Worm (Caenorhabditis elegans) whole organism, mixed stage, embryonic: ENCODE measurements around the gene C01G6.2.

Experiments
- bed-3 ChIP-seq: fragments of 200-800 bp; sonication (Bioruptor generic); optimal IDR thresholded peaks from 3 replicates; lab custom pipeline; 2018; ENCODE audit warnings: mild to moderate bottlenecking, missing genetic modification characterization, moderate library complexity, missing compliant biosample characterization
- blmp-1 ChIP-seq: fragments of 150-350 bp; optimal IDR thresholded peaks from 2 replicates; lab custom pipeline; 2014; ENCODE audit warnings: missing biosample characterization, missing genetic modification characterization
- ceh-39 ChIP-seq: fragments of 150-350 bp; optimal IDR thresholded peaks from 2 replicates; lab custom pipeline; 2014; ENCODE audit warnings: missing biosample characterization, missing genetic modification characterization
- ceh-43 ChIP-seq: fragments of 200-800 bp; sonication (Bioruptor generic); optimal IDR thresholded peaks from 2 replicates; lab custom pipeline; 2018; ENCODE audit warnings: mild to moderate bottlenecking, missing genetic modification characterization, moderate library complexity, missing compliant biosample characterization
- ceh-83 ChIP-seq: fragments of 200-800 bp; sonication (Bioruptor generic); optimal IDR thresholded peaks from 2 replicates; lab custom pipeline; 2018; ENCODE audit warnings: mild to moderate bottlenecking, missing genetic modification characterization, missing compliant biosample characterization
- ces-1 ChIP-seq: fragments of 150-350 bp; optimal IDR thresholded peaks from 2 replicates; lab custom pipeline; 2014; ENCODE audit warnings: missing biosample characterization, missing genetic modification reagents, missing genetic modification characterization
- drap-1 ChIP-seq: fragments of 200-800 bp; sonication (Bioruptor generic); optimal IDR thresholded peaks from 3 replicates; lab custom pipeline; 2018; ENCODE audit warnings: mild to moderate bottlenecking, missing genetic modification characterization, missing compliant biosample characterization
- elt-1 ChIP-seq: sonication (generic microtip); optimal IDR thresholded peaks from 2 replicates; lab custom pipeline; 2017; ENCODE audit warnings: missing genetic modification characterization, mild to moderate bottlenecking, missing compliant biosample characterization, antibody characterized with exemption, moderate library complexity, borderline replicate concordance; ENCODE audit not compliant: insufficient read depth
- flh-1 ChIP-seq: fragments of 200-800 bp; sonication (Bioruptor generic); optimal IDR thresholded peaks from 2 replicates; lab custom pipeline; 2018; ENCODE audit warnings: mild to moderate bottlenecking, missing genetic modification characterization, moderate library complexity, missing compliant biosample characterization
- hlh-1 ChIP-seq: fragments of 150-350 bp; optimal IDR thresholded peaks from 2 replicates; lab custom pipeline; 2014; ENCODE audit warnings: missing biosample characterization, missing genetic modification reagents, missing genetic modification characterization
- lin-13 ChIP-seq: fragments of 150-350 bp; optimal IDR thresholded peaks from 2 replicates; lab custom pipeline; 2014; ENCODE audit warnings: missing biosample characterization, missing genetic modification characterization
- lin-32 ChIP-seq: fragments of 200-800 bp; sonication (Bioruptor generic); optimal IDR thresholded peaks from 2 replicates; lab custom pipeline; 2018; ENCODE audit warnings: mild to moderate bottlenecking, missing genetic modification characterization, missing compliant biosample characterization
- lsy-2 ChIP-seq: fragments of 150-350 bp; optimal IDR thresholded peaks from 2 replicates; lab custom pipeline; 2014; ENCODE audit warnings: missing biosample characterization, missing genetic modification characterization
- mab-5 ChIP-seq: fragments of 150-350 bp; optimal IDR thresholded peaks from 2 replicates; lab custom pipeline; 2014; ENCODE audit warnings: missing biosample characterization, missing genetic modification characterization
- mep-1 ChIP-seq: fragments of 150-350 bp; optimal IDR thresholded peaks from 2 replicates; lab custom pipeline; 2017; ENCODE audit warnings: missing biosample characterization, missing genetic modification reagents, missing genetic modification characterization, inconsistent platforms
- mls-2 ChIP-seq: sonication (generic microtip); optimal IDR thresholded peaks from 2 replicates; lab custom pipeline; 2016; ENCODE audit warnings: mild to moderate bottlenecking, missing genetic modification characterization, moderate library complexity, missing compliant biosample characterization
- nhr-12 ChIP-seq: fragments of 150-350 bp; optimal IDR thresholded peaks from 2 replicates; lab custom pipeline; 2014; ENCODE audit warnings: missing biosample characterization, missing genetic modification characterization
- nhr-2 ChIP-seq: fragments of 150-350 bp; optimal IDR thresholded peaks from 2 replicates; lab custom pipeline; 2014; ENCODE audit warnings: missing biosample characterization, missing genetic modification characterization
- nhr-237 ChIP-seq: fragments of 150-350 bp; optimal IDR thresholded peaks from 2 replicates; lab custom pipeline; 2014; ENCODE audit warnings: missing biosample characterization, missing genetic modification characterization
- nhr-28 ChIP-seq: fragments of 150-350 bp; optimal IDR thresholded peaks from 2 replicates; lab custom pipeline; 2014; ENCODE audit warnings: missing biosample characterization, missing genetic modification characterization
- nhr-76 ChIP-seq: sonication (generic microtip); optimal IDR thresholded peaks from 2 replicates; lab custom pipeline; 2017; ENCODE audit warnings: missing biosample characterization, missing genetic modification characterization
- pha-4 ChIP-seq: fragments of 150-350 bp; optimal IDR thresholded peaks from 2 replicates; lab custom pipeline; 2018; ENCODE audit warnings: missing biosample characterization, missing genetic modification reagents, missing genetic modification characterization
- sem-2 ChIP-seq: fragments of 200-800 bp; sonication (Bioruptor generic); optimal IDR thresholded peaks from 2 replicates; lab custom pipeline; 2018; ENCODE audit warnings: mild to moderate bottlenecking, missing genetic modification characterization, missing compliant biosample characterization
- snpc-4 ChIP-seq: fragments of 150-350 bp; optimal IDR thresholded peaks from 2 replicates; lab custom pipeline; 2014; ENCODE audit warnings: missing biosample characterization, missing genetic modification characterization
- sptf-1 ChIP-seq: sonication (generic microtip); optimal IDR thresholded peaks from 2 replicates; lab custom pipeline; 2017; ENCODE audit warnings: mild to moderate bottlenecking, missing genetic modification characterization, moderate library complexity, missing compliant biosample characterization
- tbx-8 ChIP-seq: fragments of 200-800 bp; sonication (Bioruptor generic); optimal IDR thresholded peaks from 2 replicates; lab custom pipeline; 2018; ENCODE audit warnings: mild to moderate bottlenecking, missing genetic modification characterization, moderate library complexity, missing compliant biosample characterization
- unc-120 ChIP-seq: sonication (generic microtip); optimal IDR thresholded peaks from 2 replicates; lab custom pipeline; 2017; ENCODE audit warnings: missing genetic modification characterization, missing compliant biosample characterization; ENCODE audit not compliant: poor library complexity, severe bottlenecking
- unc-39 ChIP-seq: fragments of 150-350 bp; optimal IDR thresholded peaks from 2 replicates; lab custom pipeline; 2014; ENCODE audit warnings: missing biosample characterization, missing genetic modification characterization
- unc-62 ChIP-seq: fragments of 150-350 bp; optimal IDR thresholded peaks from 2 replicates; lab custom pipeline; 2014; ENCODE audit warnings: missing biosample characterization, missing genetic modification reagents, missing genetic modification characterization
- zip-8 ChIP-seq: fragments of 150-350 bp; optimal IDR thresholded peaks from 2 replicates; lab custom pipeline; 2014; ENCODE audit warnings: missing biosample characterization, missing genetic modification characterization
- ztf-11 ChIP-seq: fragments of 150-350 bp; optimal IDR thresholded peaks from 2 replicates; lab custom pipeline; 2014; ENCODE audit warnings: missing biosample characterization, missing genetic modification characterization

C01G6.2 gene

ce11 chrII:9274734-9275133 lies 7.9 kb downstream of the C01G6.2 start:
- TF ChIP-seq blmp-1 (no peak), ces-1 (no peak), snpc-4 (tag; lab: Kevin White, UChicago) (no peak), unc-39 (tag; lab: Kevin White, UChicago) (no peak), nhr-237 (tag; lab: Kevin White, UChicago) (no peak), pha-4 (tag; lab: Kevin White, UChicago) (no peak), bed-3 (GFP tag; lab: Kevin White, UChicago) (no peak), unc-62 (GFP tag; lab: Kevin White, UChicago) (no peak), ceh-83 (no peak), ztf-11 (tag; lab: Kevin White, UChicago) (no peak), zip-8 (tag; lab: Kevin White, UChicago) (no peak), nhr-28 (tag; lab: Kevin White, UChicago) (no peak), lin-32 (GFP tag; lab: Kevin White, UChicago) (no peak), hlh-1 (no peak), nhr-12 (no peak), ceh-39 (tag; lab: Kevin White, UChicago) (no peak), lin-13 (tag; lab: Kevin White, UChicago) (no peak)

ce11 chrII:9275173-9275572 lies 8.3 kb downstream of the C01G6.2 start:
- TF ChIP-seq lin-13 (tag; lab: Kevin White, UChicago) (no peak), snpc-4 (tag; lab: Kevin White, UChicago) (no peak), blmp-1 (no peak), sptf-1 (tag; lab: Kevin White, UChicago) (no peak), ceh-43 (GFP tag; lab: Kevin White, UChicago) (no peak), nhr-28 (tag; lab: Kevin White, UChicago) (no peak), tbx-8 (GFP tag; lab: Kevin White, UChicago) (no peak), nhr-237 (tag; lab: Kevin White, UChicago) (no peak), lsy-2 (tag; lab: Kevin White, UChicago) (no peak), mab-5 (tag; lab: Kevin White, UChicago) (no peak), zip-8 (tag; lab: Kevin White, UChicago) (no peak), flh-1 (no peak), mls-2 (tag; lab: Kevin White, UChicago) (no peak), bed-3 (GFP tag; lab: Kevin White, UChicago) (no peak), mep-1 (no peak), hlh-1 (no peak), ceh-39 (tag; lab: Kevin White, UChicago) (no peak), ztf-11 (tag; lab: Kevin White, UChicago) (no peak), ceh-83 (no peak), unc-120 (no peak)

- no peak for TF ChIP-seq nhr-76 (tag; lab: Kevin White, UChicago)
- TF ChIP-seq pha-4 (tag; lab: Kevin White, UChicago), result no peak
- TF ChIP-seq nhr-12, result no peak
- no peak for TF ChIP-seq nhr-28 (tag; lab: Kevin White, UChicago)
- TF ChIP-seq nhr-2, result no peak
- TF ChIP-seq unc-39 (tag; lab: Kevin White, UChicago), result no peak
- TF ChIP-seq ztf-11 (tag; lab: Kevin White, UChicago), result no peak
- TF ChIP-seq drap-1 (GFP tag; lab: Kevin White, UChicago), result no peak
- no peak for TF ChIP-seq elt-1 (tag; lab: Kevin White, UChicago)
- TF ChIP-seq lin-32 (GFP tag; lab: Kevin White, UChicago), result no peak
- TF ChIP-seq unc-62 (GFP tag; lab: Kevin White, UChicago), result no peak
- TF ChIP-seq mls-2 (tag; lab: Kevin White, UChicago), result no peak
- TF ChIP-seq mab-5 (tag; lab: Kevin White, UChicago), result no peak
- no peak for TF ChIP-seq unc-120
- TF ChIP-seq, all 35 proteins: peak for 0
Observed at ce11 chrII:9277153-9277552, 10.3 kb downstream of the C01G6.2 start.

- TF ChIP-seq sem-2 (GFP tag; lab: Kevin White, UChicago) (no peak), ceh-43 (GFP tag; lab: Kevin White, UChicago) (no peak), zip-8 (tag; lab: Kevin White, UChicago) (no peak), unc-62 (GFP tag; lab: Kevin White, UChicago) (no peak)
Observed at ce11 chrII:9279016-9279415, 12.2 kb downstream of the C01G6.2 start.
